Fruit fly (Drosophila melanogaster) whole organism, embryonic: ENCODE data around the gene CG33160.

Source experiments
- Bgb ChIP-seq: fragments of 200-800 bp; sonication (Bioruptor generic); IDR thresholded peaks from 2 replicates; pipeline ENCODE4 v1.3.6; 2022; ENCODE audit warnings: missing biosample characterization, missing genetic modification characterization; ENCODE audit not compliant: partially characterized antibody
- BtbVII ChIP-seq: fragments of 200-800 bp; sonication (Bioruptor generic); optimal IDR thresholded peaks from 3 replicates; lab custom pipeline; 2017; ENCODE audit warnings: missing biosample characterization, mild to moderate bottlenecking, missing genetic modification characterization
- CG11085 ChIP-seq: fragments of 200-800 bp; sonication (Bioruptor generic); IDR thresholded peaks from 2 replicates; pipeline ENCODE4 v1.3.6; 2022; ENCODE audit warnings: missing biosample characterization, missing genetic modification characterization
- CG11398 ChIP-seq: fragments of 200-800 bp; sonication (Bioruptor generic); optimal IDR thresholded peaks from 2 replicates; lab custom pipeline; 2016; ENCODE audit warnings: missing biosample characterization, missing genetic modification characterization
- CG12236 ChIP-seq: fragments of 200-800 bp; sonication (Bioruptor generic); optimal IDR thresholded peaks from 2 replicates; lab custom pipeline; 2016; ENCODE audit warnings: missing biosample characterization, missing genetic modification characterization
- CG13894 ChIP-seq: fragments of 200-800 bp; sonication (Bioruptor generic); optimal IDR thresholded peaks from 3 replicates; lab custom pipeline; 2018; ENCODE audit warnings: missing biosample characterization, mild to moderate bottlenecking, missing genetic modification characterization, moderate library complexity
- CG14050 ChIP-seq: fragments of 200-800 bp; sonication (Bioruptor generic); IDR thresholded peaks from 3 replicates; pipeline ENCODE4 v1.3.6; 2022; ENCODE audit warnings: missing biosample characterization, missing genetic modification characterization
- CG14860 ChIP-seq: fragments of 200-800 bp; sonication (Bioruptor generic); IDR thresholded peaks from 3 replicates; pipeline ENCODE4 v1.3.6; 2022; ENCODE audit warnings: missing biosample characterization, missing genetic modification characterization; ENCODE audit not compliant: partially characterized antibody
- CG15011 ChIP-seq: fragments of 200-800 bp; sonication (Bioruptor generic); optimal IDR thresholded peaks from 3 replicates; lab custom pipeline; 2018; ENCODE audit warnings: missing biosample characterization, mild to moderate bottlenecking, missing genetic modification characterization
- CG15269 ChIP-seq: fragments of 200-800 bp; sonication (Bioruptor generic); optimal IDR thresholded peaks from 2 replicates; lab custom pipeline; 2018; ENCODE audit warnings: missing biosample characterization, mild to moderate bottlenecking, missing genetic modification characterization, moderate library complexity
- CG15601 ChIP-seq: fragments of 200-800 bp; sonication (Bioruptor generic); optimal IDR thresholded peaks from 3 replicates; lab custom pipeline; 2019; ENCODE audit warnings: missing biosample characterization, mild to moderate bottlenecking, missing genetic modification characterization, moderate library complexity
- CG17361 ChIP-seq: fragments of 200-800 bp; sonication (Bioruptor generic); IDR thresholded peaks from 3 replicates; pipeline ENCODE4 v1.3.6; 2022; ENCODE audit warnings: missing biosample characterization, missing genetic modification characterization
- CG18599 ChIP-seq: fragments of 200-800 bp; sonication (Bioruptor generic); optimal IDR thresholded peaks from 3 replicates; lab custom pipeline; 2017; ENCODE audit warnings: missing biosample characterization, missing genetic modification characterization, mild to moderate bottlenecking, moderate library complexity, missing genetic modification reagents
- CG18764 ChIP-seq: fragments of 200-800 bp; sonication (Bioruptor generic); optimal IDR thresholded peaks from 3 replicates; lab custom pipeline; 2016; ENCODE audit warnings: missing biosample characterization, missing genetic modification characterization
- CG2116 ChIP-seq: fragments of 200-800 bp; sonication (Bioruptor generic); optimal IDR thresholded peaks from 3 replicates; lab custom pipeline; 2018; ENCODE audit warnings: missing biosample characterization, mild to moderate bottlenecking, missing genetic modification characterization
- CG34422 ChIP-seq: fragments of 200-800 bp; sonication (Bioruptor generic); IDR thresholded peaks from 3 replicates; pipeline ENCODE4 v1.3.6; 2022; ENCODE audit warnings: missing biosample characterization, missing genetic modification characterization
- CG43689 ChIP-seq: fragments of 200-800 bp; sonication (Bioruptor generic); IDR thresholded peaks from 2 replicates; pipeline ENCODE4 v1.3.6; 2022; ENCODE audit warnings: missing biosample characterization, missing genetic modification characterization
- CG7839 ChIP-seq: fragments of 200-800 bp; sonication (Bioruptor generic); optimal IDR thresholded peaks from 3 replicates; lab custom pipeline; 2018; ENCODE audit warnings: missing biosample characterization, mild to moderate bottlenecking, missing genetic modification characterization, moderate library complexity
- CG8089 ChIP-seq: fragments of 200-800 bp; sonication (Bioruptor generic); optimal IDR thresholded peaks from 3 replicates; lab custom pipeline; 2016; ENCODE audit warnings: missing biosample characterization, missing genetic modification characterization
- CG8359 ChIP-seq: fragments of 200-800 bp; sonication (Bioruptor generic); optimal IDR thresholded peaks from 2 replicates; lab custom pipeline; 2017; ENCODE audit warnings: missing biosample characterization, mild to moderate bottlenecking, missing genetic modification characterization, borderline replicate concordance
- CG8388 ChIP-seq: fragments of 200-800 bp; sonication (Bioruptor generic); optimal IDR thresholded peaks from 2 replicates; lab custom pipeline; 2019; ENCODE audit warnings: missing biosample characterization, mild to moderate bottlenecking, missing genetic modification characterization, moderate library complexity
- CG9817 ChIP-seq: fragments of 200-800 bp; sonication (Bioruptor generic); optimal IDR thresholded peaks from 2 replicates; lab custom pipeline; 2018; ENCODE audit warnings: missing biosample characterization, mild to moderate bottlenecking, missing genetic modification characterization, moderate library complexity
- CkIIα-i1 ChIP-seq: fragments of 200-800 bp; sonication (Bioruptor generic); IDR thresholded peaks from 2 replicates; pipeline ENCODE4 v1.3.6; 2022; ENCODE audit warnings: missing biosample characterization, missing genetic modification characterization
- Deaf1 ChIP-seq: fragments of 200-800 bp; optimal IDR thresholded peaks from 3 replicates; lab custom pipeline; 2019; ENCODE audit warnings: missing biosample characterization, mild to moderate bottlenecking, missing genetic modification characterization, moderate library complexity
- H2.0 ChIP-seq: fragments of 200-800 bp; sonication (Bioruptor generic); IDR thresholded peaks from 2 replicates; pipeline ENCODE4 v1.3.6; 2022; ENCODE audit warnings: missing biosample characterization, missing genetic modification characterization
- HLH4C ChIP-seq: fragments of 200-800 bp; sonication (Bioruptor generic); IDR thresholded peaks from 3 replicates; pipeline ENCODE4 v1.3.6; 2022; ENCODE audit warnings: missing biosample characterization, missing genetic modification characterization; ENCODE audit not compliant: partially characterized antibody
- MTF-1 ChIP-seq: fragments of 200-800 bp; sonication (Bioruptor generic); optimal IDR thresholded peaks from 2 replicates; lab custom pipeline; 2018; ENCODE audit warnings: missing biosample characterization, mild to moderate bottlenecking, missing genetic modification characterization, borderline replicate concordance
- Nf-YB ChIP-seq: fragments of 200-800 bp; sonication (Bioruptor generic); optimal IDR thresholded peaks from 3 replicates; lab custom pipeline; 2019; ENCODE audit warnings: missing biosample characterization, mild to moderate bottlenecking, missing genetic modification characterization, moderate library complexity
- Oaz ChIP-seq: fragments of 200-800 bp; sonication (Bioruptor generic); IDR thresholded peaks from 2 replicates; pipeline ENCODE4 v1.3.6; 2022; ENCODE audit warnings: missing biosample characterization, missing genetic modification characterization
- Oli ChIP-seq: fragments of 200-800 bp; sonication (Bioruptor generic); optimal IDR thresholded peaks from 2 replicates; lab custom pipeline; 2018; ENCODE audit warnings: missing biosample characterization, mild to moderate bottlenecking, missing genetic modification characterization, moderate library complexity
- Optix ChIP-seq: fragments of 200-800 bp; sonication (Bioruptor generic); IDR thresholded peaks from 3 replicates; pipeline ENCODE4 v1.3.6; 2022; ENCODE audit warnings: missing biosample characterization, missing genetic modification characterization
- Rfx ChIP-seq: fragments of 200-800 bp; sonication (Bioruptor generic); IDR thresholded peaks from 2 replicates; pipeline ENCODE4 v1.3.6; 2022; ENCODE audit warnings: missing biosample characterization, missing genetic modification characterization
- Stat92E ChIP-seq, 3 experiments: fragments of >200 bp in 2 of 3; fragments of 200-800 bp in 1 of 3; sonication (Bioruptor generic) in 1 of 3; optimal IDR thresholded peaks; 2 replicates each; lab custom pipeline; 2017 to 2019; ENCODE audit warnings: missing biosample characterization in 3 of 3, missing genetic modification characterization in 3 of 3, mild to moderate bottlenecking in 1 of 3, moderate library complexity in 1 of 3
- Xrp1 ChIP-seq: fragments of 200-800 bp; sonication (Bioruptor generic); IDR thresholded peaks from 2 replicates; pipeline ENCODE4 v1.3.6; 2022; ENCODE audit warnings: missing biosample characterization, missing genetic modification characterization
- bigmax ChIP-seq: fragments of 200-800 bp; sonication (Bioruptor generic); optimal IDR thresholded peaks from 2 replicates; lab custom pipeline; 2018; ENCODE audit warnings: missing biosample characterization, mild to moderate bottlenecking, missing genetic modification characterization
- cad ChIP-seq: fragments of >200 bp; optimal IDR thresholded peaks from 2 replicates; lab custom pipeline; 2017; ENCODE audit warnings: missing biosample characterization, missing genetic modification characterization
- chm ChIP-seq: fragments of 200-800 bp; sonication (Bioruptor generic); IDR thresholded peaks from 2 replicates; pipeline ENCODE4 v1.3.6; 2022; ENCODE audit warnings: missing biosample characterization, missing genetic modification characterization
- corto ChIP-seq: fragments of 200-800 bp; sonication (Bioruptor generic); optimal IDR thresholded peaks from 2 replicates; lab custom pipeline; 2016; ENCODE audit warnings: missing biosample characterization, mild to moderate bottlenecking, missing genetic modification characterization, moderate library complexity
- gsb ChIP-seq: fragments of 200-800 bp; sonication (Bioruptor generic); IDR thresholded peaks from 2 replicates; pipeline ENCODE4 v1.3.6; 2022; ENCODE audit warnings: missing biosample characterization, missing genetic modification characterization
- nerfin-1 ChIP-seq: fragments of 200-800 bp; sonication (Bioruptor generic); optimal IDR thresholded peaks from 3 replicates; lab custom pipeline; 2019; ENCODE audit warnings: missing biosample characterization, mild to moderate bottlenecking, missing genetic modification characterization, moderate library complexity
- psq ChIP-seq: fragments of 200-800 bp; sonication (Bioruptor generic); optimal IDR thresholded peaks from 2 replicates; lab custom pipeline; 2017; ENCODE audit warnings: missing biosample characterization, missing genetic modification characterization
- row ChIP-seq: fragments of 200-800 bp; sonication (Bioruptor generic); IDR thresholded peaks from 3 replicates; pipeline ENCODE4 v1.3.6; 2022; ENCODE audit warnings: missing biosample characterization, missing genetic modification characterization
- salm ChIP-seq: fragments of 200-800 bp; sonication (Bioruptor generic); optimal IDR thresholded peaks from 2 replicates; lab custom pipeline; 2018; ENCODE audit warnings: missing biosample characterization, mild to moderate bottlenecking, missing genetic modification characterization
- seq ChIP-seq: fragments of 200-800 bp; sonication (Bioruptor generic); IDR thresholded peaks from 2 replicates; pipeline ENCODE4 v1.3.6; 2022; ENCODE audit warnings: missing biosample characterization, missing genetic modification characterization
- sim ChIP-seq: fragments of 200-800 bp; sonication (Bioruptor generic); IDR thresholded peaks from 2 replicates; pipeline ENCODE4 v1.3.6; 2022; ENCODE audit warnings: missing biosample characterization, missing genetic modification characterization
- sqz ChIP-seq: fragments of 200-800 bp; sonication (Bioruptor generic); optimal IDR thresholded peaks from 3 replicates; lab custom pipeline; 2018; ENCODE audit warnings: missing biosample characterization, mild to moderate bottlenecking, missing genetic modification characterization
- tap ChIP-seq: fragments of 200-800 bp; optimal IDR thresholded peaks from 3 replicates; lab custom pipeline; 2019; ENCODE audit warnings: missing biosample characterization, mild to moderate bottlenecking, missing genetic modification characterization, moderate library complexity
- toy ChIP-seq: fragments of 200-800 bp; sonication (Bioruptor generic); IDR thresholded peaks from 2 replicates; pipeline ENCODE4 v1.3.6; 2022; ENCODE audit warnings: missing biosample characterization, missing genetic modification characterization
- twi ChIP-seq: fragments of 200-800 bp; optimal IDR thresholded peaks from 2 replicates; lab custom pipeline; 2019; ENCODE audit warnings: missing biosample characterization, mild to moderate bottlenecking, missing genetic modification characterization, moderate library complexity
- yki ChIP-seq: fragments of >200 bp; optimal IDR thresholded peaks from 3 replicates; lab custom pipeline; 2018

Gene CG33160

DNA sequence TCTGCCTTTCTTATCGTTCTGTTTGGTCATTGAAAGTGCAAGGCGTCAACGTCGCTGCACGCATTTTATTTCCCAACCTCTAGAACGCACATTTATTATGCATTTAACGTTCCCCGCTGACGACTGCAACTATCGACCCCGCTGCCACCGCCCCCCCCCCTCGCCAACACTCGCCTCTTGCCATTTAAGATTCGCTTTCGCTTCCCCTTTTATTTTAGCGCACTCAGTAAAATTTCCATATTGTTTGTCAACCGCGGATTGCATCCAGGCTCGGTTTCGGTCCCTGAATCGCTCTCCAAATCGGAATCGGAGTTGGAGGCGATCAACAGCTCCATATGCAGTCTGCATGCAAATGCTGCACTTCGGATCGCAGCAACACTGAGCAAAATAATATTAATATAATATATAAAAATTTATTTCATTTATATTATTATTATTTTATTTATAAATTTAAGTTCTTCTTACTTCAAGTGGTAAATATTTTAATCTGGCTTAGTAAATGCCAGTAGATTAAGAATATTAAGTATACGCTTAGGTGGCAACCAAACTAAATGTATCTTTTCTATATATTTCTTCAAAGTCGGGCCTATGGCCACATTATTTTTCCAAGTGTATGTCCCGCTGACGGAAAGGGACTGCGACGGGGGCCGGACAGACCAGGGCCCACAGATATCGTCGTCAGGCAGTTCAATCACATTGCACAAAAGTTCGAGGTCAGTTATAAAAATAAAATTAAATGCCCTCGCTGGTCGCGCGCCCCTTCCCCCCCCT lies 34.6 kb upstream of the CG33160 start (continued):
- TF ChIP-seq CkIIα-i1 (no peak), seq (GFP tag; lab: Robert Waterston, UW) (0 out of 2 replicates have a peak, but pooled peaks have one; percentile 30), CG7839 (tag; lab: Kevin White, UChicago) (peak; percentile 32), CG43689 (no peak), gsb (GFP tag; lab: Robert Waterston, UW) (no peak), corto (GFP tag; lab: Kevin White, UChicago) (peak; percentile 90), Deaf1 (no peak), Rfx (no peak), row (peak; percentile 25; the same call in 2 of the 3 replicates), sim (no peak), CG8359 (GFP tag; lab: Kevin White, UChicago) (no peak), CG11085 (GFP tag; lab: Robert Waterston, UW) (no peak), MTF-1 (GFP tag; lab: Kevin White, UChicago) (no peak), CG15011 (GFP tag; lab: Kevin White, UChicago) (no peak), CG34422 (GFP tag; lab: Robert Waterston, UW) (no peak), bigmax (GFP tag; lab: Kevin White, UChicago) (no peak), CG11398 (GFP tag; lab: Kevin White, UChicago) (no peak), toy (GFP tag; lab: Robert Waterston, UW) (no peak), CG15601 (tag; lab: Kevin White, UChicago) (peak; percentile 36), HLH4C (GFP tag; lab: Robert Waterston, UW) (no peak), nerfin-1 (tag; lab: Kevin White, UChicago) (no peak), CG12236 (GFP tag; lab: Kevin White, UChicago) (no peak), sqz (GFP tag; lab: Kevin White, UChicago) (no peak), CG8089 (GFP tag; lab: Kevin White, UChicago) (no peak), Oaz (GFP tag; lab: Robert Waterston, UW) (no peak), CG18764 (GFP tag; lab: Kevin White, UChicago) (no peak), BtbVII (GFP tag; lab: Kevin White, UChicago) (no peak), chm (GFP tag; lab: Robert Waterston, UW) (no peak), CG13894 (no peak), tap (tag; lab: Kevin White, UChicago) (peak; percentile 44), Bgb (GFP tag; lab: Robert Waterston, UW) (no peak), CG8388 (peak; percentile 30), CG2116 (GFP tag; lab: Kevin White, UChicago) (no peak), Xrp1 (no peak), CG18599 (no peak), salm (tag; lab: Kevin White, UChicago) (no peak), Oli (tag; lab: Kevin White, UChicago) (peak; percentile 51), psq (GFP tag; lab: Kevin White, UChicago) (no peak), yki (lab: Kevin White, UChicago) (no peak), CG14860 (GFP tag; lab: Robert Waterston, UW) (no peak), CG15269 (tag; lab: Kevin White, UChicago) (peak; percentile 49), CG9817 (tag; lab: Kevin White, UChicago) (no peak), CG17361 (0 out of 3 replicates have a peak, but pooled peaks have one; percentile 32), cad (GFP tag; lab: Kevin White, UChicago) (no peak), twi (peak; percentile 8), Nf-YB (GFP tag; lab: Kevin White, UChicago) (peak; percentile 24), CG14050 (no peak), Stat92E (GFP tag; optimal IDR thresholded peaks at IDR 0.05; lab: Kevin White, UChicago) (no peak), H2.0 (no peak), Optix (GFP tag; lab: Robert Waterston, UW) (no peak)
